Worm (Caenorhabditis elegans): Measurements from ENCODE around the gene C35D6.3.

DNA sequence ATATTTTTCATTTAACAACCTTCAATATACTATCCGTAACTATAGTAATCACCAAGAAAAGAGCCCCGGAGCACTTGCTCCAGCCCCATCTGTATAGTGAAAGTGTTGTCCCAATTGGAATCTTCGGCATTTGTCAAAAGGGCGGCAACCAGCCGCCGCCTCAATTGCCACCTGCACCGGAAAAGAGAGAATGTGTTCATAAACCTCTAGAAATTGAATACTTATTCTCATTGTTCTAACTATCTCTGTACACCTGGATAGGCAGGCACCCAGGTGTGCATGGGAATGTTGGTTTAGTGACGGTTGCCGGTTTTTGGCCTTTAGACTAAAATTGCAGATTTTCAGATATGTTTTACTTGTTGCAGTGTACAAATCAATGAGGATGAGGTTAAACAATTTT lies 31.3 kb downstream of the C35D6.3 start:
- TF ChIP-seq F49E8.2 (tag; optimal IDR thresholded peaks at IDR 0.05; ENCODE audit: borderline replicate concordance) (no peak), R02D3.7 (tag; optimal IDR thresholded peaks at IDR 0.05) (no peak), egl-43 (GFP tag; IDR thresholded peaks at IDR 0.05) (no peak), ztf-11 (tag; optimal IDR thresholded peaks at IDR 0.05) (no peak), tag-97 (GFP tag; IDR thresholded peaks at IDR 0.05) (no peak)

Measured in whole organism, L4 larva.